Worm (Caenorhabditis elegans): Measurements from ENCODE around the gene C10E2.5.

The C10E2.5 gene

ce11 chrX:16796826-16797225, 42.5 kb upstream of the C10E2.5 start (continued):
- no peak for TF ChIP-seq mes-4 (tag; optimal IDR thresholded peaks at IDR 0.05)
- TF ChIP-seq tbp1 (GFP tag; optimal IDR thresholded peaks at IDR 0.05), result peak; percentile 59
- no peak for TF ChIP-seq hmg-20 (GFP tag; IDR thresholded peaks at IDR 0.05)
- no peak for TF ChIP-seq athp-1 (tag; optimal IDR thresholded peaks at IDR 0.05)
- no peak for TF ChIP-seq nfya-2 (GFP tag; IDR thresholded peaks at IDR 0.05)
- TF ChIP-seq lin-35 (GFP tag; optimal IDR thresholded peaks at IDR 0.05), result peak in 1 of 3 experiments; percentile 56
- TF ChIP-seq hmg-1.2 (GFP tag; IDR thresholded peaks at IDR 0.05), result peak; percentile 81
- TF ChIP-seq ztf-26 (tag; optimal IDR thresholded peaks at IDR 0.05), result peak; percentile 90
- TF ChIP-seq atf-7 (tag; optimal IDR thresholded peaks at IDR 0.05), result peak; percentile 71
- TF ChIP-seq lsy-27 (tag; optimal IDR thresholded peaks at IDR 0.05; ENCODE audit: borderline replicate concordance, insufficient read depth), result no peak
- TF ChIP-seq mcd-1 (GFP tag; IDR thresholded peaks at IDR 0.05), result peak; percentile 61
- TF ChIP-seq ets-4 (GFP tag; optimal IDR thresholded peaks at IDR 0.05), result peak; percentile 45
- peak; percentile 15; the same call in 1 of the 2 replicates for TF ChIP-seq Y67H2A.10 (GFP tag; conservative IDR thresholded peaks at IDR 0.05)
- TF ChIP-seq unc-62 (GFP tag; optimal IDR thresholded peaks at IDR 0.05), result no peak
- peak; percentile 98 for TF ChIP-seq K12H6.12 (tag; optimal IDR thresholded peaks at IDR 0.05)
- TF ChIP-seq dpff-1 (tag; optimal IDR thresholded peaks at IDR 0.05), result no peak
- TF ChIP-seq F57A8.1 (GFP tag; optimal IDR thresholded peaks at IDR 0.05), result no peak
- peak; percentile 89 for TF ChIP-seq B0336.3 (GFP tag; IDR thresholded peaks at IDR 0.05)
- no peak for TF ChIP-seq D2030.7 (GFP tag; IDR thresholded peaks at IDR 0.05)
- no peak for TF ChIP-seq F39B2.1 (GFP tag; IDR thresholded peaks at IDR 0.05)
- TF ChIP-seq egl-44 (GFP tag; IDR thresholded peaks at IDR 0.05), result no peak
- peak; percentile 55 for TF ChIP-seq repo-1 (tag; optimal IDR thresholded peaks at IDR 0.05)
- TF ChIP-seq aptf-3 (GFP tag; IDR thresholded peaks at IDR 0.05), result no peak
- no peak for TF ChIP-seq sptf-2 (GFP tag; optimal IDR thresholded peaks at IDR 0.05)
- TF ChIP-seq ceh-40 (GFP tag; IDR thresholded peaks at IDR 0.05), result no peak
- TF ChIP-seq T07F8.4 (tag; optimal IDR thresholded peaks at IDR 0.05), result no peak
- no peak for TF ChIP-seq hlh-12 (tag; optimal IDR thresholded peaks at IDR 0.05)
- TF ChIP-seq ztf-22 (GFP tag; optimal IDR thresholded peaks at IDR 0.05), result peak; percentile 56
- TF ChIP-seq ztf-18 (tag; optimal IDR thresholded peaks at IDR 0.05), result peak; percentile 13
- TF ChIP-seq tlf-1 (GFP tag; optimal IDR thresholded peaks at IDR 0.05), result peak; percentile 64
- TF ChIP-seq Y53G8AR.9 (GFP tag; conservative IDR thresholded peaks at IDR 0.05), result peak; percentile 62; the same call in 1 of the 2 replicates
- peak; percentile 74; the same call in 1 of the 2 replicates for TF ChIP-seq let-526 (GFP tag; IDR thresholded peaks at IDR 0.05)
- no peak for TF ChIP-seq dpl-1 (GFP tag; optimal IDR thresholded peaks at IDR 0.05)
- 0 out of 2 replicates have a peak, but pooled peaks have one; percentile 53 for TF ChIP-seq madf-3 (GFP tag; IDR thresholded peaks at IDR 0.05)
- no peak for TF ChIP-seq Y56A3A.18 (GFP tag; IDR thresholded peaks at IDR 0.05)
- peak; percentile 57 for TF ChIP-seq F52B5.7 (tag; optimal IDR thresholded peaks at IDR 0.05)
- no peak for TF ChIP-seq bed-2 (GFP tag; IDR thresholded peaks at IDR 0.05)
- peak; percentile 48 for TF ChIP-seq lin-54 (GFP tag; optimal IDR thresholded peaks at IDR 0.05)
- TF ChIP-seq mel-28 (tag; optimal IDR thresholded peaks at IDR 0.05; ENCODE audit: borderline replicate concordance), result no peak
- TF ChIP-seq cebp-2 (GFP tag; IDR thresholded peaks at IDR 0.05), result no peak
- no peak for TF ChIP-seq madf-6 (GFP tag; IDR thresholded peaks at IDR 0.05)
- no peak for TF ChIP-seq zim-3 (tag; optimal IDR thresholded peaks at IDR 0.05)
- no peak for TF ChIP-seq snpc-1.1 (tag; optimal IDR thresholded peaks at IDR 0.05; ENCODE audit: insufficient read depth)
- peak; percentile 66 for TF ChIP-seq F22D6.2 (tag; optimal IDR thresholded peaks at IDR 0.05)
- TF ChIP-seq xnd-1 (tag; optimal IDR thresholded peaks at IDR 0.05), result no peak
- 0 out of 2 replicates have a peak, but pooled peaks have one; percentile 9 for TF ChIP-seq egrh-3 (GFP tag; IDR thresholded peaks at IDR 0.05)
- TF ChIP-seq die-1 (tag; optimal IDR thresholded peaks at IDR 0.05), result peak; percentile 32
- peak; percentile 86 for TF ChIP-seq ceh-27 (GFP tag; optimal IDR thresholded peaks at IDR 0.05)
- TF ChIP-seq sea-2 (GFP tag; IDR thresholded peaks at IDR 0.05), result no peak
